Worm (Caenorhabditis elegans) whole organism, L2 larva: ENCODE results near the gene B0303.14.

ENCODE experiments used
- C34F6.9 ChIP-seq: fragments of 150-350 bp; optimal IDR thresholded peaks from 2 replicates; lab custom pipeline; 2014; ENCODE audit warnings: missing biosample characterization, missing genetic modification characterization
- F13H6.1 ChIP-seq: sonication (generic microtip); optimal IDR thresholded peaks from 2 replicates; lab custom pipeline; 2016; ENCODE audit warnings: missing genetic modification characterization, missing compliant biosample characterization
- R02D3.7 ChIP-seq: fragments of 150-350 bp; optimal IDR thresholded peaks from 2 replicates; lab custom pipeline; 2014; ENCODE audit warnings: missing biosample characterization, missing genetic modification characterization
- Y55F3AM.14 ChIP-seq: fragments of 200-800 bp; sonication (Bioruptor generic); optimal IDR thresholded peaks from 2 replicates; lab custom pipeline; 2018; ENCODE audit warnings: mild to moderate bottlenecking, missing genetic modification characterization, missing compliant biosample characterization
- ZK546.5 ChIP-seq: sonication (generic microtip); optimal IDR thresholded peaks from 2 replicates; lab custom pipeline; 2017; ENCODE audit warnings: missing biosample characterization, missing genetic modification characterization
- alr-1 ChIP-seq: fragments of 150-350 bp; optimal IDR thresholded peaks from 2 replicates; lab custom pipeline; 2014; ENCODE audit warnings: missing biosample characterization, missing genetic modification characterization
- aly-2 ChIP-seq: fragments of 150-350 bp; optimal IDR thresholded peaks from 2 replicates; lab custom pipeline; 2014; ENCODE audit warnings: missing biosample characterization, missing genetic modification characterization
- ama-1 ChIP-seq: fragments of 150-350 bp; optimal IDR thresholded peaks from 2 replicates; lab custom pipeline; 2018; ENCODE audit warnings: inconsistent platforms
- blmp-1 ChIP-seq: sonication (generic microtip); optimal IDR thresholded peaks from 2 replicates; lab custom pipeline; 2017; ENCODE audit warnings: missing genetic modification characterization, mild to moderate bottlenecking, missing compliant biosample characterization, antibody characterized with exemption, moderate library complexity; ENCODE audit not compliant: insufficient read depth
- ceh-16 ChIP-seq: fragments of 150-350 bp; optimal IDR thresholded peaks from 2 replicates; lab custom pipeline; 2014; ENCODE audit warnings: missing biosample characterization, missing genetic modification characterization
- ceh-82 ChIP-seq: fragments of 150-350 bp; optimal IDR thresholded peaks from 2 replicates; lab custom pipeline; 2014; ENCODE audit warnings: missing biosample characterization, missing genetic modification characterization
- crh-2 ChIP-seq: sonication (generic microtip); optimal IDR thresholded peaks from 2 replicates; lab custom pipeline; 2017; ENCODE audit warnings: missing biosample characterization, missing genetic modification characterization
- dmd-4 ChIP-seq: sonication (generic microtip); optimal IDR thresholded peaks from 2 replicates; lab custom pipeline; 2017; ENCODE audit warnings: missing biosample characterization, missing genetic modification characterization
- egl-27 ChIP-seq: sonication (generic microtip); optimal IDR thresholded peaks from 3 replicates; lab custom pipeline; 2017; ENCODE audit warnings: missing biosample characterization, missing genetic modification reagents, missing genetic modification characterization
- elt-1 ChIP-seq: fragments of 150-350 bp; optimal IDR thresholded peaks from 2 replicates; lab custom pipeline; 2014; ENCODE audit warnings: missing biosample characterization, missing genetic modification characterization
- elt-3 ChIP-seq: sonication (generic microtip); optimal IDR thresholded peaks from 2 replicates; lab custom pipeline; 2017; ENCODE audit warnings: missing biosample characterization, missing genetic modification characterization
- fos-1 ChIP-seq: fragments of 150-350 bp; optimal IDR thresholded peaks from 2 replicates; lab custom pipeline; 2014; ENCODE audit warnings: missing biosample characterization, missing genetic modification characterization
- gmeb-1 ChIP-seq: fragments of 150-350 bp; optimal IDR thresholded peaks from 2 replicates; lab custom pipeline; 2014; ENCODE audit warnings: missing biosample characterization, missing genetic modification characterization
- lin-11 ChIP-seq: fragments of 150-350 bp; sonication (generic microtip); optimal IDR thresholded peaks from 2 replicates; lab custom pipeline; 2014; ENCODE audit warnings: missing biosample characterization, missing genetic modification characterization, inconsistent platforms, mixed read lengths
- lin-13 ChIP-seq: fragments of 150-350 bp; optimal IDR thresholded peaks from 2 replicates; lab custom pipeline; 2014; ENCODE audit warnings: missing biosample characterization, missing genetic modification reagents, missing genetic modification characterization
- lin-39 ChIP-seq: fragments of 150-350 bp; optimal IDR thresholded peaks from 2 replicates; lab custom pipeline; 2014; ENCODE audit warnings: missing biosample characterization, missing genetic modification reagents, missing genetic modification characterization
- lsy-2 ChIP-seq, 2 experiments: fragments of 150-350 bp in 1 of 2; sonication (generic microtip) in 1 of 2; optimal IDR thresholded peaks; 2 replicates each; lab custom pipeline; 2014 to 2017; ENCODE audit warnings: missing biosample characterization in 2 of 2, missing genetic modification characterization in 2 of 2
- mab-5 ChIP-seq: fragments of 150-350 bp; optimal IDR thresholded peaks from 2 replicates; lab custom pipeline; 2014; ENCODE audit warnings: missing biosample characterization, missing genetic modification characterization
- mbf-1 ChIP-seq: sonication (generic microtip); optimal IDR thresholded peaks from 2 replicates; lab custom pipeline; 2017; ENCODE audit warnings: missing biosample characterization, missing genetic modification characterization
- mdl-1 ChIP-seq, 2 experiments: fragments of 150-350 bp in 1 of 2; sonication (generic microtip) in 1 of 2; optimal IDR thresholded peaks; 2 replicates each; lab custom pipeline; 2017; ENCODE audit warnings: missing biosample characterization in 2 of 2, missing genetic modification characterization in 2 of 2
- nhr-10 ChIP-seq: sonication (generic microtip); optimal IDR thresholded peaks from 2 replicates; lab custom pipeline; 2017; ENCODE audit warnings: missing biosample characterization, missing genetic modification characterization
- nhr-11 ChIP-seq: fragments of 150-350 bp; optimal IDR thresholded peaks from 2 replicates; lab custom pipeline; 2014; ENCODE audit warnings: missing biosample characterization, missing genetic modification characterization
- nhr-12 ChIP-seq: fragments of 150-350 bp; optimal IDR thresholded peaks from 2 replicates; lab custom pipeline; 2014; ENCODE audit warnings: missing biosample characterization, missing genetic modification characterization
- nhr-129 ChIP-seq: fragments of 150-350 bp; optimal IDR thresholded peaks from 2 replicates; lab custom pipeline; 2014; ENCODE audit warnings: missing biosample characterization, missing genetic modification characterization
- nhr-21 ChIP-seq: fragments of 150-350 bp; optimal IDR thresholded peaks from 2 replicates; lab custom pipeline; 2014; ENCODE audit warnings: missing biosample characterization, missing genetic modification characterization
- nhr-23 ChIP-seq: fragments of 150-350 bp; optimal IDR thresholded peaks from 2 replicates; lab custom pipeline; 2014; ENCODE audit warnings: missing biosample characterization, missing genetic modification reagents, missing genetic modification characterization
- nhr-237 ChIP-seq: fragments of 150-350 bp; optimal IDR thresholded peaks from 2 replicates; lab custom pipeline; 2014; ENCODE audit warnings: missing biosample characterization, missing genetic modification characterization
- nhr-25 ChIP-seq: fragments of 150-350 bp; sonication (generic microtip); optimal IDR thresholded peaks from 3 replicates; lab custom pipeline; 2014; ENCODE audit warnings: missing biosample characterization, missing genetic modification characterization
- nhr-6 ChIP-seq: fragments of 150-350 bp; optimal IDR thresholded peaks from 2 replicates; lab custom pipeline; 2014; ENCODE audit warnings: missing biosample characterization, missing genetic modification characterization
- nhr-77 ChIP-seq: fragments of 150-350 bp; optimal IDR thresholded peaks from 2 replicates; lab custom pipeline; 2014; ENCODE audit warnings: missing biosample characterization, missing genetic modification characterization
- peb-1 ChIP-seq: fragments of 150-350 bp; optimal IDR thresholded peaks from 2 replicates; lab custom pipeline; 2014; ENCODE audit warnings: missing biosample characterization, missing genetic modification characterization
- sem-4 ChIP-seq: fragments of 150-350 bp; optimal IDR thresholded peaks from 2 replicates; lab custom pipeline; 2014; ENCODE audit warnings: missing biosample characterization, missing genetic modification reagents, missing genetic modification characterization
- skn-1 ChIP-seq: sonication (generic microtip); optimal IDR thresholded peaks from 2 replicates; lab custom pipeline; 2017; ENCODE audit warnings: missing biosample characterization, missing genetic modification characterization
- sma-3 ChIP-seq: sonication (generic microtip); optimal IDR thresholded peaks from 2 replicates; lab custom pipeline; 2016; ENCODE audit warnings: missing genetic modification reagents, missing genetic modification characterization, missing compliant biosample characterization
- sma-9 ChIP-seq, 2 experiments: fragments of 150-350 bp in 1 of 2; sonication (generic microtip) in 1 of 2; optimal IDR thresholded peaks; 2 replicates each; lab custom pipeline; 2014 to 2016; ENCODE audit warnings: missing genetic modification characterization in 2 of 2, mild to moderate bottlenecking in 1 of 2, missing biosample characterization in 1 of 2, missing compliant biosample characterization in 1 of 2, missing genetic modification reagents in 1 of 2, moderate library complexity in 1 of 2
- snpc-4 ChIP-seq: fragments of 150-350 bp; optimal IDR thresholded peaks from 2 replicates; lab custom pipeline; 2014; ENCODE audit warnings: missing biosample characterization, missing genetic modification characterization
- unc-39 ChIP-seq: fragments of 150-350 bp; optimal IDR thresholded peaks from 2 replicates; lab custom pipeline; 2014; ENCODE audit warnings: missing biosample characterization, missing genetic modification characterization
- unc-55 ChIP-seq: fragments of 150-350 bp; sonication (generic microtip); optimal IDR thresholded peaks from 3 replicates; lab custom pipeline; 2014; ENCODE audit warnings: missing biosample characterization, missing genetic modification reagents, missing genetic modification characterization
- unc-62 ChIP-seq: fragments of 150-350 bp; optimal IDR thresholded peaks from 2 replicates; lab custom pipeline; 2014; ENCODE audit warnings: missing biosample characterization, missing genetic modification reagents, missing genetic modification characterization
- zag-1 ChIP-seq: fragments of 150-350 bp; optimal IDR thresholded peaks from 2 replicates; lab custom pipeline; 2014; ENCODE audit warnings: missing biosample characterization, missing genetic modification characterization
- ztf-1 ChIP-seq: fragments of 200-800 bp; sonication (Bioruptor generic); conservative IDR thresholded peaks from 2 replicates; pipeline ENCODE4 v1.3.6; 2022; ENCODE audit warnings: missing genetic modification characterization, missing compliant biosample characterization
- ztf-11 ChIP-seq: sonication (generic microtip); optimal IDR thresholded peaks from 2 replicates; lab custom pipeline; 2017; ENCODE audit warnings: missing biosample characterization, missing genetic modification characterization
- ztf-4 ChIP-seq: fragments of 150-350 bp; optimal IDR thresholded peaks from 2 replicates; lab custom pipeline; 2014; ENCODE audit warnings: missing biosample characterization, missing genetic modification characterization

The B0303.14 gene

DNA sequence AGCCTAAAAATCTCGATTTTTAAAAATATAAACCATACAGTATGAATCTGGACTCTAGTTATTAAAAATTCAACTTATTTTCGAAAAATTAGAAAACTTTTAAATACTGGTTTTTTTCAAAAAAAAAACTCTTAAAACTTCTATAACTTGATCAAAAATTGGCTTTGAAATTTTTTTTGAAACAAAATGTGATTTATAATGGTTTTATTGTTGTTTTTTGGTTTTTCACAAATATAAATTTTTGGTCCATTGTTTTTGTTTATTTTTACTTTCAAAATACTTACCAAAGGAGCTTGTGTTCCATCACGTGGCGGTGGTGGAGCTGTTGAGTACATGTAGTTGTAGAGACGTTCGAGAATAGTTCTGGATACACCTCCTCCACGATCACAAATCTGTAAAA lies 22.3 kb upstream of the B0303.14 start:
- TF ChIP-seq skn-1 (no peak), unc-39 (tag; lab: Kevin White, UChicago) (no peak), egl-27 (no peak), peb-1 (tag; lab: Kevin White, UChicago) (no peak), nhr-12 (tag; lab: Kevin White, UChicago) (no peak), ama-1 (lab: Kevin White, UChicago) (no peak), unc-55 (no peak), Y55F3AM.14 (GFP tag; lab: Kevin White, UChicago) (no peak), nhr-10 (tag; lab: Kevin White, UChicago) (no peak), mdl-1 (tag; optimal IDR thresholded peaks at IDR 0.05; lab: Kevin White, UChicago) (no peak), aly-2 (tag; lab: Kevin White, UChicago) (no peak), mbf-1 (no peak), lin-39 (tag; lab: Kevin White, UChicago) (no peak), blmp-1 (tag; lab: Kevin White, UChicago) (no peak), fos-1 (tag; lab: Kevin White, UChicago) (no peak), C34F6.9 (no peak)

DNA sequence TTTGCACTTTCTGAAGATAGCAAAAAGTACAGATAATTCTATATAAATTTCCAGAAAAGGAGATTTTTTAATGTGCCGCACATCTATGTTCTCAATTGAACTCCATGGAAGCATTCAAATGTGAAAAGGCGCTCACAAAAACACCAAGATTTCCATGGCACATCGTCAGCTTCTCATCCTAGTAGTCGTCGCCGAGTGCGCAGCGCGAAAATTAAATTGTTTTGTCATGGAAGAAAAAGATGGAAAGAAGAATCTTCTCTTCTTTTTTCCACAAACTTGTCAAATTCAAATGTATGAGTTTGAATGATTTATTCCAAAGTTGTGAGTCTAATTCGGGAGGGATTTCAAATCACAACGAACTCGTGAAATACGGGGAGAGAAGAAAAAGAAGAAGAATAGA lies 21.4 kb upstream of the B0303.14 start:
- TF ChIP-seq lin-11 (tag; lab: Kevin White, UChicago) (no peak), ztf-11 (tag; lab: Kevin White, UChicago) (no peak), unc-39 (tag; lab: Kevin White, UChicago) (no peak), C34F6.9 (peak; percentile 12), elt-3 (no peak)

DNA sequence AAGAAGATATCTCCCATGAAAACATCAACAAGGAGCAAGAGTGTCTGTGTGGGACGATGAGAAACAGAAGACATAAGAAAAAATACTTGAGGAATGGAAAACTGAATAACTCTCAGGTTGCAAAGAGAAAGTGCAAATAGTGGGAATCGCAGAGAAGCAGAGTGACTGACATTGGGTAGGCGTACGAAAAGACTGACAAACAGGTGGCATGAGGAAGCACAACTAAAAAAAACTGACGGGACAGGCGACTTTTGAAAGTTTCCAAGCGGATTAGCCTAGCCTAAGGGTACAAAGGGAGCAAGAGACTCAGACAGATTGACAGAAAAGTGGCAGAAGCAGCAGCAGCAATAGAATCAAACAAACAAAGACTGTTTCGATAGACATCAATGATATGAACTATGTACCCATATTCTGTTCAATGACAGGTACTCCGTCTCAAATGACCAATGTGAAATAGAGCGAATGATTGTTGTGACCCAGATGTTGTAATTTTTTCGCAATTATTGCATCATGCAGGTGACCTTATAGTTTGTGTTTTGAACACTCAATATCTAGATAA lies 18.4 kb upstream of the B0303.14 start:
- TF ChIP-seq nhr-21 (tag; lab: Kevin White, UChicago), result no peak
- TF ChIP-seq nhr-23 (tag; lab: Kevin White, UChicago), result no peak
- no peak for TF ChIP-seq sma-3 (GFP tag; lab: Kevin White, UChicago)
- no peak for TF ChIP-seq aly-2 (tag; lab: Kevin White, UChicago)
- no peak for TF ChIP-seq alr-1 (tag; lab: Kevin White, UChicago)
- no peak for TF ChIP-seq egl-27
- no peak for TF ChIP-seq lin-39 (tag; lab: Kevin White, UChicago)
- TF ChIP-seq unc-55, result peak; percentile 35
- TF ChIP-seq F13H6.1 (tag; lab: Kevin White, UChicago), result peak; percentile 86
- no peak for TF ChIP-seq elt-1 (tag; lab: Kevin White, UChicago)
- no peak for TF ChIP-seq zag-1
- TF ChIP-seq sma-9 (GFP tag; optimal IDR thresholded peaks at IDR 0.05; lab: Kevin White, UChicago), result peak; percentile 70
- TF ChIP-seq sma-9 (tag; optimal IDR thresholded peaks at IDR 0.05; lab: Kevin White, UChicago), result no peak
- no peak for TF ChIP-seq peb-1 (tag; lab: Kevin White, UChicago)
- TF ChIP-seq fos-1 (tag; lab: Kevin White, UChicago), result peak; percentile 26
- TF ChIP-seq nhr-237 (tag; lab: Kevin White, UChicago), result no peak
- no peak for TF ChIP-seq ama-1 (lab: Kevin White, UChicago)
- peak; percentile 32 for TF ChIP-seq blmp-1 (tag; lab: Kevin White, UChicago)
- TF ChIP-seq nhr-77 (tag; lab: Kevin White, UChicago), result no peak
- TF ChIP-seq unc-62 (GFP tag; lab: Kevin White, UChicago), result no peak
- no peak for TF ChIP-seq mdl-1 (tag; optimal IDR thresholded peaks at IDR 0.05; lab: Kevin White, UChicago)
- TF ChIP-seq ZK546.5 (tag; lab: Kevin White, UChicago), result no peak
- peak; percentile 57 for TF ChIP-seq ztf-4 (tag; lab: Kevin White, UChicago)
- TF ChIP-seq gmeb-1 (tag; lab: Kevin White, UChicago), result no peak
- TF ChIP-seq lin-11 (tag; lab: Kevin White, UChicago), result no peak
- TF ChIP-seq R02D3.7 (tag; lab: Kevin White, UChicago), result no peak
- TF ChIP-seq nhr-11 (tag; lab: Kevin White, UChicago), result no peak
- TF ChIP-seq nhr-25 (tag; lab: Kevin White, UChicago), result peak; percentile 61
- no peak for TF ChIP-seq mbf-1
- no peak for TF ChIP-seq lin-13
- TF ChIP-seq crh-2 (tag; lab: Kevin White, UChicago), result peak; percentile 40
- TF ChIP-seq nhr-6, result peak; percentile 32
- no peak for TF ChIP-seq ceh-16
- TF ChIP-seq C34F6.9, result peak; percentile 34
- no peak for TF ChIP-seq snpc-4 (tag; lab: Kevin White, UChicago)
- TF ChIP-seq dmd-4 (tag; lab: Kevin White, UChicago), result no peak
- peak; percentile 98 for TF ChIP-seq nhr-129 (tag; lab: Kevin White, UChicago)
- TF ChIP-seq Y55F3AM.14 (GFP tag; lab: Kevin White, UChicago), result no peak
- TF ChIP-seq ztf-1 (GFP tag; lab: Robert Waterston, UW), result no peak
- no peak for TF ChIP-seq skn-1
- no peak for TF ChIP-seq nhr-10 (tag; lab: Kevin White, UChicago)
- TF ChIP-seq sem-4 (tag; lab: Kevin White, UChicago), result no peak
- no peak for TF ChIP-seq ztf-11 (tag; lab: Kevin White, UChicago)
- TF ChIP-seq lsy-2 (tag; optimal IDR thresholded peaks at IDR 0.05; lab: Kevin White, UChicago), result peak in 1 of 2 experiments; percentile 32
- no peak for TF ChIP-seq mab-5
- TF ChIP-seq nhr-12 (tag; lab: Kevin White, UChicago), result no peak
- TF ChIP-seq ceh-82, result no peak
